Worm (Caenorhabditis elegans) whole organism, mixed stage, embryonic: ENCODE results near the gene nhr-256.

Experiments
- ces-1 ChIP-seq: fragments of 150-350 bp; optimal IDR thresholded peaks from 2 replicates; lab custom pipeline; 2014; ENCODE audit warnings: missing biosample characterization, missing genetic modification reagents, missing genetic modification characterization
- nhr-237 ChIP-seq: fragments of 150-350 bp; optimal IDR thresholded peaks from 2 replicates; lab custom pipeline; 2014; ENCODE audit warnings: missing biosample characterization, missing genetic modification characterization
- nhr-28 ChIP-seq: fragments of 150-350 bp; optimal IDR thresholded peaks from 2 replicates; lab custom pipeline; 2014; ENCODE audit warnings: missing biosample characterization, missing genetic modification characterization
- pha-4 ChIP-seq: fragments of 150-350 bp; optimal IDR thresholded peaks from 2 replicates; lab custom pipeline; 2018; ENCODE audit warnings: missing biosample characterization, missing genetic modification reagents, missing genetic modification characterization
- unc-62 ChIP-seq: fragments of 150-350 bp; optimal IDR thresholded peaks from 2 replicates; lab custom pipeline; 2014; ENCODE audit warnings: missing biosample characterization, missing genetic modification reagents, missing genetic modification characterization
- ztf-11 ChIP-seq: fragments of 150-350 bp; optimal IDR thresholded peaks from 2 replicates; lab custom pipeline; 2014; ENCODE audit warnings: missing biosample characterization, missing genetic modification characterization

ce11 chrV:1767427-1767826 is 23.9 kb downstream of the nhr-256 start:
- no peak for TF ChIP-seq pha-4
- no peak for TF ChIP-seq ztf-11
- no peak for TF ChIP-seq nhr-237 (tag; lab: Kevin White, UChicago)
- no peak for TF ChIP-seq unc-62 (GFP tag; lab: Kevin White, UChicago)
- no peak for TF ChIP-seq ces-1 (GFP tag; lab: Kevin White, UChicago)
- TF ChIP-seq nhr-28 (tag; lab: Kevin White, UChicago): no peak
